Fruit fly (Drosophila melanogaster) S2 (cell line): Measurements from ENCODE around the gene TkR99D.

ENCODE experiments used
- CG8478 ChIP-seq: fragments of >200 bp; optimal IDR thresholded peaks from 2 replicates; lab custom pipeline; 2018
- CTCF ChIP-seq, 2 experiments: fragments of >200 bp; optimal IDR thresholded peaks; 2 replicates each; lab custom pipeline; 2018

DNA sequence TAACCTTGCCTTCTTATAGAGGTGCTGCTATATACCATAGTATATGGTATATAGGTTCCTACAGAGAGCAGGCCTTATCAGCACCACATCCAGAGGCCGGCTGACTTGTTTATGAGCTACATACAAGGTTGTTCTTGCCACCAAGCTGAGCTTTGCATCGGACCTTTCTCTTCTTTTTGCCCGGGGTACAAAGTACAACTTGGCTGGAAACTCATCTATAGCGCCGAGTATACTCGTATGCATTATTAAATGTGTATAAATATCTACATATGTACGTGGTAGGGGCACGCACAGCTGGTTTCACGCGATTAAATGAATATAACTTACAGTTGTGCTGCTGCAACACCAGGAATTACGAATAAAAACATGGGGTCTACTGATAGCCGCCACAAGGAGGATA is 44.7 kb upstream of the TkR99D start:
- no peak for TF ChIP-seq CG8478 (lab: Kevin White, UChicago)
- TF ChIP-seq CTCF (optimal IDR thresholded peaks at IDR 0.05; lab: Kevin White, UChicago): no peak
